Worm (Caenorhabditis elegans) whole organism, L1 larva: Measurements from ENCODE around the gene srv-27.
"Not testable (repeated sequence)": the region's sequence is repeated elsewhere in the genome, so short reads cannot be mapped to it uniquely, and the experiment has no call there.

Experiments
- C16A3.4 ChIP-seq: fragments of 150-350 bp; optimal IDR thresholded peaks from 2 replicates; lab custom pipeline; 2014; ENCODE audit warnings: missing biosample characterization, missing genetic modification characterization
- C34B4.2 ChIP-seq: sonication (generic microtip); optimal IDR thresholded peaks from 2 replicates; lab custom pipeline; 2017; ENCODE audit warnings: mild to moderate bottlenecking, missing genetic modification characterization, missing compliant biosample characterization
- alr-1 ChIP-seq: fragments of 200-800 bp; sonication (Bioruptor generic); optimal IDR thresholded peaks from 2 replicates; lab custom pipeline; 2018; ENCODE audit warnings: borderline replicate concordance, mild to moderate bottlenecking, missing genetic modification characterization, missing compliant biosample characterization
- aly-2 ChIP-seq: fragments of 150-350 bp; optimal IDR thresholded peaks from 2 replicates; lab custom pipeline; 2014; ENCODE audit warnings: missing biosample characterization, missing genetic modification characterization
- ama-1 ChIP-seq: fragments of 150-350 bp; optimal IDR thresholded peaks from 2 replicates; lab custom pipeline; 2014
- blmp-1 ChIP-seq: fragments of 150-350 bp; optimal IDR thresholded peaks from 2 replicates; lab custom pipeline; 2014; ENCODE audit warnings: missing biosample characterization, missing genetic modification characterization
- ceh-8 ChIP-seq: fragments of 200-800 bp; sonication (Bioruptor generic); optimal IDR thresholded peaks from 2 replicates; lab custom pipeline; 2018; ENCODE audit warnings: mild to moderate bottlenecking, missing genetic modification characterization, moderate library complexity, missing compliant biosample characterization
- dpl-1 ChIP-seq, 3 experiments: fragments of 150-350 bp in 2 of 3; sonication (generic microtip) in 1 of 3; optimal IDR thresholded peaks; 2 replicates each; lab custom pipeline; 2014 to 2017; ENCODE audit warnings: missing biosample characterization in 3 of 3, missing genetic modification characterization in 3 of 3, missing genetic modification reagents in 3 of 3
- efl-1 ChIP-seq, 4 experiments: fragments of 150-350 bp; optimal IDR thresholded peaks in 3 of 4; peaks in 1 of 4; 1 replicate in 1 of 4; 2 replicates in 3 of 4; lab custom pipeline; 2014; ENCODE audit warnings: missing biosample characterization in 2 of 4, missing genetic modification characterization in 2 of 4, missing genetic modification reagents in 2 of 4
- elt-3 ChIP-seq, 6 experiments: fragments of 150-350 bp in 1 of 6; sonication (generic microtip); optimal IDR thresholded peaks; 2 replicates each; lab custom pipeline; 2017 to 2018; ENCODE audit warnings: missing biosample characterization in 6 of 6, missing genetic modification characterization in 6 of 6, inconsistent platforms in 1 of 6
- fos-1 ChIP-seq: fragments of 150-350 bp; optimal IDR thresholded peaks from 2 replicates; lab custom pipeline; 2014; ENCODE audit warnings: missing biosample characterization, missing genetic modification characterization
- grh-1 ChIP-seq: fragments of 200-800 bp; sonication (Bioruptor generic); IDR thresholded peaks from 2 replicates; pipeline ENCODE4 v1.3.6; 2022; ENCODE audit warnings: missing genetic modification reagents, missing genetic modification characterization, missing compliant biosample characterization
- hlh-17 ChIP-seq: fragments of 200-800 bp; sonication (Bioruptor generic); optimal IDR thresholded peaks from 2 replicates; lab custom pipeline; 2018; ENCODE audit warnings: missing genetic modification characterization, mild to moderate bottlenecking, missing compliant biosample characterization, moderate library complexity, borderline replicate concordance
- hlh-4 ChIP-seq: sonication (generic microtip); optimal IDR thresholded peaks from 2 replicates; lab custom pipeline; 2016; ENCODE audit warnings: mild to moderate bottlenecking, missing genetic modification characterization, missing compliant biosample characterization
- irx-1 ChIP-seq: sonication (generic microtip); optimal IDR thresholded peaks from 2 replicates; lab custom pipeline; 2016; ENCODE audit warnings: missing genetic modification characterization, missing compliant biosample characterization
- lin-13 ChIP-seq: fragments of 150-350 bp; optimal IDR thresholded peaks from 2 replicates; lab custom pipeline; 2014; ENCODE audit warnings: missing biosample characterization, missing genetic modification reagents, missing genetic modification characterization
- lin-14 ChIP-seq: fragments of 200-800 bp; sonication (Bioruptor generic); optimal IDR thresholded peaks from 2 replicates; lab custom pipeline; 2018; ENCODE audit warnings: mild to moderate bottlenecking, missing genetic modification characterization, moderate library complexity, missing compliant biosample characterization
- lin-39 ChIP-seq: fragments of 150-350 bp; optimal IDR thresholded peaks from 2 replicates; lab custom pipeline; 2014; ENCODE audit warnings: missing biosample characterization, missing genetic modification reagents, missing genetic modification characterization
- mef-2 ChIP-seq: fragments of 150-350 bp; optimal IDR thresholded peaks from 2 replicates; lab custom pipeline; 2014; ENCODE audit warnings: missing biosample characterization, missing genetic modification characterization
- nhr-11 ChIP-seq: fragments of 150-350 bp; optimal IDR thresholded peaks from 2 replicates; lab custom pipeline; 2014; ENCODE audit warnings: missing biosample characterization, missing genetic modification characterization
- nhr-19 ChIP-seq: fragments of 200-800 bp; sonication (Bioruptor generic); conservative IDR thresholded peaks from 2 replicates; pipeline ENCODE4 v1.3.6; 2022; ENCODE audit warnings: missing genetic modification characterization, missing compliant biosample characterization
- nhr-237 ChIP-seq: fragments of 150-350 bp; optimal IDR thresholded peaks from 2 replicates; lab custom pipeline; 2014; ENCODE audit warnings: missing biosample characterization, missing genetic modification characterization
- nhr-47 ChIP-seq: sonication (generic microtip); optimal IDR thresholded peaks from 2 replicates; lab custom pipeline; 2016; ENCODE audit warnings: mild to moderate bottlenecking, missing genetic modification characterization, moderate library complexity, missing compliant biosample characterization
- nhr-71 ChIP-seq: sonication (generic microtip); optimal IDR thresholded peaks from 2 replicates; lab custom pipeline; 2016; ENCODE audit warnings: mild to moderate bottlenecking, missing genetic modification characterization, moderate library complexity, missing compliant biosample characterization
- nhr-77 ChIP-seq: fragments of 150-350 bp; optimal IDR thresholded peaks from 2 replicates; lab custom pipeline; 2014; ENCODE audit warnings: missing biosample characterization, missing genetic modification characterization
- nhr-84 ChIP-seq: sonication (generic microtip); optimal IDR thresholded peaks from 2 replicates; lab custom pipeline; 2017; ENCODE audit warnings: missing biosample characterization, missing genetic modification characterization
- pag-3 ChIP-seq: sonication (generic microtip); optimal IDR thresholded peaks from 2 replicates; lab custom pipeline; 2017; ENCODE audit warnings: missing genetic modification characterization, mild to moderate bottlenecking, missing compliant biosample characterization, antibody characterized with exemption, borderline replicate concordance; ENCODE audit not compliant: insufficient read depth
- skn-1 ChIP-seq: fragments of 150-350 bp; optimal IDR thresholded peaks from 2 replicates; lab custom pipeline; 2014; ENCODE audit warnings: missing biosample characterization, missing genetic modification characterization
- snpc-4 ChIP-seq: fragments of 150-350 bp; optimal IDR thresholded peaks from 2 replicates; lab custom pipeline; 2014; ENCODE audit warnings: missing biosample characterization, missing genetic modification characterization
- snu-23 ChIP-seq: sonication (generic microtip); optimal IDR thresholded peaks from 2 replicates; lab custom pipeline; 2016; ENCODE audit warnings: missing genetic modification characterization, missing compliant biosample characterization
- sox-4 ChIP-seq: sonication (generic microtip); optimal IDR thresholded peaks from 2 replicates; lab custom pipeline; 2016; ENCODE audit warnings: missing genetic modification characterization, missing compliant biosample characterization
- tbx-2 ChIP-seq: sonication (generic microtip); optimal IDR thresholded peaks from 2 replicates; lab custom pipeline; 2016; ENCODE audit warnings: missing genetic modification characterization, missing compliant biosample characterization
- unc-30 ChIP-seq: sonication (generic microtip); optimal IDR thresholded peaks from 2 replicates; lab custom pipeline; 2017; ENCODE audit warnings: missing biosample characterization, missing genetic modification characterization
- xbp-1 ChIP-seq: sonication (generic microtip); optimal IDR thresholded peaks from 2 replicates; lab custom pipeline; 2016; ENCODE audit warnings: missing genetic modification characterization, missing compliant biosample characterization
- zag-1 ChIP-seq: fragments of 150-350 bp; optimal IDR thresholded peaks from 2 replicates; lab custom pipeline; 2014; ENCODE audit warnings: missing biosample characterization, missing genetic modification characterization
- ztf-11 ChIP-seq, 2 experiments: sonication (generic microtip); optimal IDR thresholded peaks; 2 replicates each; lab custom pipeline; 2016 to 2017; ENCODE audit warnings: missing genetic modification characterization in 2 of 2, missing biosample characterization in 1 of 2, missing compliant biosample characterization in 1 of 2
- ztf-4 ChIP-seq: fragments of 150-350 bp; optimal IDR thresholded peaks from 2 replicates; lab custom pipeline; 2014; ENCODE audit warnings: missing biosample characterization, missing genetic modification characterization

The srv-27 gene

DNA sequence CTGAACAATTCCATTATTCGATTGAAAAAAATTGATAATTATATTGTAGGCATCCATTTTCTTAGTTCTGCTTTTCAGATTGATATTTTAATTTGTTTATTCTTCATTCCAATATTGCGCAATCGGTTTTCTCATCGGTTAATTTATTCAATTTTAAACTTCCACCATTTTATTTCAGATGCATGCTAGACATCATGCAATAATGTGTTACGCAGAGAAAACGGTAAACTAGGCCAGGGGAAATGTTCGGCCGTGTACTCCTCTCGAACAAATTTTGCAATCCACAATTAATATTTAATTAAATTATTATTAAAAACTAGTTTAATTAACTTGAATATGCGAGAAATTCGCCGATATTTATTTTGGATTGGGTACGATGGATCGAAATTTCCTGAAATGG is 23.5 kb upstream of the srv-27 start, which contains the start of gene Y73B6BL.29 (continued):
- TF ChIP-seq nhr-77 (tag; lab: Kevin White, UChicago) (no peak), irx-1 (tag; lab: Kevin White, UChicago) (peak; percentile 99), mef-2 (peak; percentile 16), zag-1 (no peak), ceh-8 (GFP tag; lab: Kevin White, UChicago) (peak; percentile 97), aly-2 (tag; lab: Kevin White, UChicago) (peak; percentile 79), snpc-4 (tag; lab: Kevin White, UChicago) (peak; percentile 87), skn-1 (tag; lab: Kevin White, UChicago) (peak; percentile 83), grh-1 (peak; percentile 81), hlh-4 (tag; lab: Kevin White, UChicago) (peak; percentile 79), tbx-2 (tag; lab: Kevin White, UChicago) (peak; percentile 98), lin-14 (GFP tag; lab: Kevin White, UChicago) (peak; percentile 95), blmp-1 (tag; lab: Kevin White, UChicago) (peak; percentile 77), nhr-237 (tag; lab: Kevin White, UChicago) (peak; percentile 19), lin-39 (tag; lab: Kevin White, UChicago) (peak; percentile 93), unc-30 (no peak), dpl-1 (GFP tag; optimal IDR thresholded peaks at IDR 0.05; lab: Kevin White, UChicago) (peak; percentile 96 to 98 (median 97)), snu-23 (GFP tag; lab: Kevin White, UChicago) (peak; percentile 95), nhr-84 (no peak), fos-1 (tag; lab: Kevin White, UChicago) (peak; percentile 88), lin-13 (GFP tag; lab: Kevin White, UChicago) (peak; percentile 89), alr-1 (tag; lab: Kevin White, UChicago) (no peak), nhr-47 (tag; lab: Kevin White, UChicago) (peak; percentile 97), ztf-11 (tag; optimal IDR thresholded peaks at IDR 0.05; lab: Kevin White, UChicago) (peak in 1 of 2 experiments; percentile 98), sox-4 (tag; lab: Kevin White, UChicago) (peak; percentile 96), nhr-19 (GFP tag; lab: Robert Waterston, UW) (peak; percentile 94), elt-3 (tag; optimal IDR thresholded peaks at IDR 0.05; lab: Kevin White, UChicago) (peak in 2 of 6 experiments; percentile 71 to 74), xbp-1 (tag; lab: Kevin White, UChicago) (peak; percentile 94), pag-3 (no peak), hlh-17 (GFP tag; lab: Kevin White, UChicago) (peak; percentile 70), C34B4.2 (tag; lab: Kevin White, UChicago) (peak; percentile 72)

DNA sequence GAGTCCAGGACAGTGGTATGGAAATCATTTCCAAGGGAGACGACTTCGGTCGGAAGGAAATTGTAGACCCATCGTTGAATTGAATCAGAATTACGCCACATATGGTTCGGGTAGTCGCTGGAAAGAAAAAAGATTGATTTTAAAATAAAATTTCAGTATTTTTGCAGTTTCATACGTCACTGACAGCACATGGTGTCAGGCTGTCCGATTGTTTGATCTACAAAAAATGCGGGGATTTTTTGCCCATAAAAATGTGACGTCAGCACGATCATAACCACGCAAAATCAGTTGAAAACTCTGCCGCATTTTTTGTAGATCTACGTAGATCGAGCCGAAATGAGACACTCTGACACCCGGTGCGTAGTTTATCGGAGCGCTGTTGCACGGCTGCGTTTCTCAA is 19.2 kb upstream of the srv-27 start, which contains the start of gene Y73B6BL.12:
Y73B6BL.12 (minus strand) TSS at position 101 of the 400 bp plus-strand sequence.
- TF ChIP-seq skn-1 (tag; lab: Kevin White, UChicago); lin-13 (GFP tag; lab: Kevin White, UChicago); nhr-84: not testable (repeated sequence)

ce11 chrIV:6307439-6307838 is 9.3 kb upstream of the srv-27 start, which contains the start of gene csp-2:
csp-2 (plus strand) TSS chrIV:6307739.
- TF ChIP-seq ama-1 (lab: Kevin White, UChicago) = no peak
- no peak for TF ChIP-seq C34B4.2 (tag; lab: Kevin White, UChicago)
- TF ChIP-seq nhr-71 = no peak
- TF ChIP-seq snpc-4 (tag; lab: Kevin White, UChicago) = no peak
- TF ChIP-seq aly-2 (tag; lab: Kevin White, UChicago) = no peak
- no peak for TF ChIP-seq zag-1
- no peak for TF ChIP-seq C16A3.4 (tag; lab: Kevin White, UChicago)
- no peak for TF ChIP-seq efl-1 (optimal IDR thresholded peaks at IDR 0.05; lab: Kevin White, UChicago)
- no peak for TF ChIP-seq efl-1 (GFP tag; optimal IDR thresholded peaks at IDR 0.05 in 1 of 2; lab: Kevin White, UChicago)
- no peak for TF ChIP-seq ztf-4
- no peak for TF ChIP-seq grh-1
- TF ChIP-seq nhr-11 (tag; lab: Kevin White, UChicago) = no peak
- TF ChIP-seq, all 84 proteins: peak for 0
